Fruit fly (Drosophila melanogaster) whole organism, embryonic: ENCODE data around the gene CG6901.
A peak's percentile ranks its signal among the peaks of the same experiment; 100 is the strongest.

ENCODE experiments used
- Bgb ChIP-seq: fragments of 200-800 bp; sonication (Bioruptor generic); IDR thresholded peaks from 2 replicates; pipeline ENCODE4 v1.3.6; 2022; ENCODE audit warnings: missing biosample characterization, missing genetic modification characterization; ENCODE audit not compliant: partially characterized antibody
- CG10543 ChIP-seq: fragments of 200-800 bp; sonication (Bioruptor generic); optimal IDR thresholded peaks from 3 replicates; lab custom pipeline; 2017; ENCODE audit warnings: missing biosample characterization, mild to moderate bottlenecking, missing genetic modification characterization, moderate library complexity
- CG11696 ChIP-seq: fragments of 200-800 bp; sonication (Bioruptor generic); IDR thresholded peaks from 2 replicates; pipeline ENCODE4 v1.3.6; 2022; ENCODE audit warnings: missing biosample characterization, missing genetic modification characterization
- CG11723 ChIP-seq: fragments of 200-800 bp; sonication (Bioruptor generic); optimal IDR thresholded peaks from 2 replicates; lab custom pipeline; 2017; ENCODE audit warnings: missing biosample characterization, mild to moderate bottlenecking, missing genetic modification characterization
- CG12391 ChIP-seq: fragments of 200-800 bp; sonication (Bioruptor generic); optimal IDR thresholded peaks from 3 replicates; lab custom pipeline; 2018; ENCODE audit warnings: missing biosample characterization, mild to moderate bottlenecking, missing genetic modification characterization, moderate library complexity
- CG15696 ChIP-seq: fragments of 200-800 bp; sonication (Bioruptor generic); optimal IDR thresholded peaks from 2 replicates; lab custom pipeline; 2019; ENCODE audit warnings: missing biosample characterization, mild to moderate bottlenecking, missing genetic modification characterization, moderate library complexity
- CG16779 ChIP-seq: fragments of 200-800 bp; sonication (Bioruptor generic); IDR thresholded peaks from 2 replicates; pipeline ENCODE4 v1.3.6; 2022; ENCODE audit warnings: missing biosample characterization, missing genetic modification characterization
- CG2129 ChIP-seq: fragments of 200-800 bp; sonication (Bioruptor generic); IDR thresholded peaks from 2 replicates; pipeline ENCODE4 v1.3.6; 2022; ENCODE audit warnings: missing biosample characterization, missing genetic modification characterization; ENCODE audit not compliant: partially characterized antibody
- CG2199 ChIP-seq: fragments of 200-800 bp; sonication (Bioruptor generic); IDR thresholded peaks from 3 replicates; pipeline ENCODE4 v1.3.6; 2022; ENCODE audit warnings: missing biosample characterization, missing genetic modification characterization
- CG2875 ChIP-seq: fragments of 200-800 bp; sonication (Bioruptor generic); optimal IDR thresholded peaks from 2 replicates; lab custom pipeline; 2017; ENCODE audit warnings: missing biosample characterization, mild to moderate bottlenecking, missing genetic modification characterization, missing genetic modification reagents
- CG31365 ChIP-seq: fragments of 200-800 bp; sonication (Bioruptor generic); optimal IDR thresholded peaks from 2 replicates; lab custom pipeline; 2018; ENCODE audit warnings: missing biosample characterization, mild to moderate bottlenecking, missing genetic modification characterization
- CG33557 ChIP-seq: fragments of 200-800 bp; sonication (Bioruptor generic); optimal IDR thresholded peaks from 2 replicates; lab custom pipeline; 2019; ENCODE audit warnings: missing biosample characterization, mild to moderate bottlenecking, missing genetic modification characterization, moderate library complexity
- CG6654 ChIP-seq: fragments of 200-800 bp; sonication (Bioruptor generic); optimal IDR thresholded peaks from 2 replicates; lab custom pipeline; 2017; ENCODE audit warnings: missing biosample characterization, mild to moderate bottlenecking, missing genetic modification characterization
- CG7987 ChIP-seq: fragments of 200-800 bp; sonication (Bioruptor generic); optimal IDR thresholded peaks from 2 replicates; lab custom pipeline; 2018; ENCODE audit warnings: missing biosample characterization, mild to moderate bottlenecking, missing genetic modification characterization, moderate library complexity
- D19B ChIP-seq: fragments of 200-800 bp; sonication (Bioruptor generic); optimal IDR thresholded peaks from 2 replicates; lab custom pipeline; 2017; ENCODE audit warnings: missing biosample characterization, mild to moderate bottlenecking, missing genetic modification characterization
- Dfd ChIP-seq, 2 experiments: fragments of >200 bp; optimal IDR thresholded peaks; 2 replicates each; lab custom pipeline; 2017; ENCODE audit warnings: missing biosample characterization in 2 of 2, missing genetic modification characterization in 2 of 2
- Dp ChIP-seq: fragments of 200-800 bp; sonication (Bioruptor generic); optimal IDR thresholded peaks from 2 replicates; lab custom pipeline; 2018; ENCODE audit warnings: missing biosample characterization, mild to moderate bottlenecking, missing genetic modification characterization, moderate library complexity
- Drgx ChIP-seq: fragments of 200-800 bp; sonication (Bioruptor generic); IDR thresholded peaks from 2 replicates; pipeline ENCODE4 v1.3.6; 2022; ENCODE audit warnings: missing biosample characterization, missing genetic modification characterization
- ERR ChIP-seq: fragments of 200-800 bp; sonication (Bioruptor generic); optimal IDR thresholded peaks from 2 replicates; lab custom pipeline; 2016; ENCODE audit warnings: missing biosample characterization, missing genetic modification characterization
- Hr39 ChIP-seq: fragments of >200 bp; optimal IDR thresholded peaks from 2 replicates; lab custom pipeline; 2017
- Lhr ChIP-seq: fragments of 200-800 bp; sonication (Bioruptor generic); optimal IDR thresholded peaks from 3 replicates; lab custom pipeline; 2017; ENCODE audit warnings: mild to moderate bottlenecking, missing biosample characterization, missing genetic modification reagents, missing genetic modification characterization
- Lim3 ChIP-seq: fragments of 200-800 bp; sonication (Bioruptor generic); IDR thresholded peaks from 2 replicates; pipeline ENCODE4 v1.3.6; 2022; ENCODE audit warnings: missing biosample characterization, missing genetic modification characterization
- MESR4 ChIP-seq: fragments of 200-800 bp; sonication (Bioruptor generic); optimal IDR thresholded peaks from 2 replicates; lab custom pipeline; 2018; ENCODE audit warnings: missing biosample characterization, mild to moderate bottlenecking, missing genetic modification characterization, moderate library complexity
- Meics ChIP-seq: fragments of 200-800 bp; sonication (Bioruptor generic); optimal IDR thresholded peaks from 2 replicates; lab custom pipeline; 2017; ENCODE audit warnings: missing biosample characterization, mild to moderate bottlenecking, missing genetic modification characterization
- Ptx1 ChIP-seq: fragments of 200-800 bp; sonication (Bioruptor generic); IDR thresholded peaks from 2 replicates; pipeline ENCODE4 v1.3.6; 2022; ENCODE audit warnings: missing biosample characterization, missing genetic modification characterization
- Ravus ChIP-seq: fragments of 200-800 bp; sonication (Bioruptor generic); IDR thresholded peaks from 2 replicates; pipeline ENCODE4 v1.3.6; 2022; ENCODE audit warnings: missing biosample characterization, missing genetic modification characterization
- Scr ChIP-seq: fragments of 200-800 bp; sonication (Bioruptor generic); IDR thresholded peaks from 2 replicates; pipeline ENCODE4 v1.3.6; 2022; ENCODE audit warnings: missing biosample characterization, missing genetic modification characterization; ENCODE audit not compliant: partially characterized antibody
- Trl ChIP-seq, 3 experiments: fragments of >200 bp in 2 of 3; fragments of 200-800 bp in 1 of 3; sonication (Bioruptor generic) in 1 of 3; optimal IDR thresholded peaks; 2 replicates in 1 of 3; 3 replicates in 2 of 3; lab custom pipeline; 2016 to 2017; ENCODE audit warnings: missing biosample characterization in 1 of 3, missing genetic modification characterization in 1 of 3
- Vsx1 ChIP-seq: fragments of 200-800 bp; sonication (Bioruptor generic); optimal IDR thresholded peaks from 2 replicates; lab custom pipeline; 2017; ENCODE audit warnings: missing biosample characterization, mild to moderate bottlenecking, missing genetic modification characterization, missing genetic modification reagents
- ash1 ChIP-seq: fragments of 200-800 bp; sonication (Bioruptor generic); optimal IDR thresholded peaks from 2 replicates; lab custom pipeline; 2018; ENCODE audit warnings: missing biosample characterization, mild to moderate bottlenecking, missing genetic modification characterization
- crp ChIP-seq, 2 experiments: fragments of 200-800 bp; sonication (Bioruptor generic); optimal IDR thresholded peaks; 2 replicates in 1 of 2; 3 replicates in 1 of 2; lab custom pipeline; 2017; ENCODE audit warnings: missing biosample characterization in 2 of 2, missing genetic modification characterization in 2 of 2, mild to moderate bottlenecking in 1 of 2, moderate library complexity in 1 of 2
- ems ChIP-seq: fragments of 200-800 bp; sonication (Bioruptor generic); optimal IDR thresholded peaks from 3 replicates; lab custom pipeline; 2016; ENCODE audit warnings: missing biosample characterization, missing genetic modification characterization
- esg ChIP-seq: fragments of 200-800 bp; sonication (Bioruptor generic); conservative IDR thresholded peaks from 2 replicates; pipeline ENCODE4 v1.3.6; 2022; ENCODE audit warnings: missing biosample characterization, missing genetic modification characterization
- fd64A ChIP-seq: fragments of 200-800 bp; sonication (Bioruptor generic); optimal IDR thresholded peaks from 3 replicates; lab custom pipeline; 2018; ENCODE audit warnings: missing biosample characterization, mild to moderate bottlenecking, missing genetic modification characterization
- ftz-f1 ChIP-seq: fragments of 200-800 bp; sonication (Bioruptor generic); optimal IDR thresholded peaks from 2 replicates; lab custom pipeline; 2016; ENCODE audit warnings: missing biosample characterization, missing genetic modification characterization
- gem ChIP-seq: fragments of 200-800 bp; sonication (Bioruptor generic); optimal IDR thresholded peaks from 2 replicates; lab custom pipeline; 2019; ENCODE audit warnings: missing biosample characterization, mild to moderate bottlenecking, missing genetic modification characterization, moderate library complexity
- grn ChIP-seq: fragments of 200-800 bp; sonication (Bioruptor generic); optimal IDR thresholded peaks from 3 replicates; lab custom pipeline; 2017; ENCODE audit warnings: missing biosample characterization, missing genetic modification characterization
- ind ChIP-seq: fragments of 200-800 bp; sonication (Bioruptor generic); optimal IDR thresholded peaks from 3 replicates; lab custom pipeline; 2016; ENCODE audit warnings: missing biosample characterization, missing genetic modification characterization
- jumu ChIP-seq: fragments of 200-800 bp; sonication (Bioruptor generic); optimal IDR thresholded peaks from 3 replicates; lab custom pipeline; 2016; ENCODE audit warnings: missing biosample characterization, missing genetic modification characterization
- maf-S ChIP-seq: fragments of 200-800 bp; sonication (Bioruptor generic); optimal IDR thresholded peaks from 2 replicates; lab custom pipeline; 2016; ENCODE audit warnings: missing biosample characterization, missing genetic modification characterization
- mirr ChIP-seq: fragments of 200-800 bp; sonication (Bioruptor generic); optimal IDR thresholded peaks from 3 replicates; lab custom pipeline; 2018; ENCODE audit warnings: missing biosample characterization, mild to moderate bottlenecking, missing genetic modification characterization
- pho ChIP-seq: fragments of 200-800 bp; sonication (Bioruptor generic); optimal IDR thresholded peaks from 2 replicates; lab custom pipeline; 2016; ENCODE audit warnings: missing biosample characterization, missing genetic modification characterization
- repo ChIP-seq: fragments of 200-800 bp; sonication (Bioruptor generic); optimal IDR thresholded peaks from 2 replicates; lab custom pipeline; 2016; ENCODE audit warnings: missing biosample characterization, missing genetic modification characterization
- sim ChIP-seq: fragments of 200-800 bp; sonication (Bioruptor generic); IDR thresholded peaks from 2 replicates; pipeline ENCODE4 v1.3.6; 2022; ENCODE audit warnings: missing biosample characterization, missing genetic modification characterization
- sima ChIP-seq: fragments of 200-800 bp; sonication (Bioruptor generic); optimal IDR thresholded peaks from 2 replicates; lab custom pipeline; 2016; ENCODE audit warnings: missing biosample characterization, missing genetic modification characterization
- sug ChIP-seq: fragments of 200-800 bp; optimal IDR thresholded peaks from 2 replicates; lab custom pipeline; 2019; ENCODE audit warnings: missing biosample characterization, mild to moderate bottlenecking, missing genetic modification characterization, moderate library complexity
- tll ChIP-seq, 2 experiments: fragments of 200-800 bp in 1 of 2; fragments of >200 bp in 1 of 2; sonication (Bioruptor generic) in 1 of 2; optimal IDR thresholded peaks; 2 replicates each; lab custom pipeline; 2017 to 2019; ENCODE audit warnings: missing biosample characterization in 2 of 2, missing genetic modification characterization in 2 of 2, mild to moderate bottlenecking in 1 of 2, moderate library complexity in 1 of 2
- trem ChIP-seq: fragments of 200-800 bp; optimal IDR thresholded peaks from 3 replicates; lab custom pipeline; 2019; ENCODE audit warnings: missing biosample characterization, mild to moderate bottlenecking, missing genetic modification characterization, moderate library complexity
- tx ChIP-seq: fragments of 200-800 bp; sonication (Bioruptor generic); optimal IDR thresholded peaks from 2 replicates; lab custom pipeline; 2016; ENCODE audit warnings: missing biosample characterization, missing genetic modification characterization
- yki ChIP-seq: fragments of >200 bp; optimal IDR thresholded peaks from 3 replicates; lab custom pipeline; 2018

CG6901 gene

dm6 chr3R:16355393-16355943 is 32.3 kb downstream of the CG6901 start (continued):
- TF ChIP-seq tll (GFP tag; optimal IDR thresholded peaks at IDR 0.05; lab: Kevin White, UChicago) (no peak), ERR (GFP tag; lab: Kevin White, UChicago) (peak; percentile 35), gem (tag; lab: Kevin White, UChicago) (peak; percentile 40), Lhr (no peak), ftz-f1 (GFP tag; lab: Kevin White, UChicago) (peak; percentile 95), Dfd (GFP tag; optimal IDR thresholded peaks at IDR 0.05; lab: Kevin White, UChicago) (no peak), trem (tag; lab: Kevin White, UChicago) (no peak), tx (GFP tag; lab: Kevin White, UChicago) (peak; percentile 36), Dp (GFP tag; lab: Kevin White, UChicago) (no peak), ash1 (peak; percentile 5), D19B (GFP tag; lab: Kevin White, UChicago) (no peak), sug (tag; lab: Kevin White, UChicago) (peak; percentile 47), Ravus (no peak), sima (GFP tag; lab: Kevin White, UChicago) (no peak), CG31365 (tag; lab: Kevin White, UChicago) (no peak), CG11723 (GFP tag; lab: Kevin White, UChicago) (no peak), Bgb (GFP tag; lab: Robert Waterston, UW) (no peak), CG10543 (GFP tag; lab: Kevin White, UChicago) (peak; percentile 83), CG33557 (GFP tag; lab: Kevin White, UChicago) (no peak), MESR4 (GFP tag; lab: Kevin White, UChicago) (no peak), crp (GFP tag; optimal IDR thresholded peaks at IDR 0.05; lab: Kevin White, UChicago) (no peak), CG2129 (GFP tag; lab: Robert Waterston, UW) (no peak), yki (lab: Kevin White, UChicago) (no peak), Ptx1 (peak; percentile 29; the same call in 1 of the 2 replicates), Scr (GFP tag; lab: Robert Waterston, UW) (no peak), CG2199 (GFP tag; lab: Robert Waterston, UW) (no peak), Lim3 (no peak), CG15696 (tag; lab: Kevin White, UChicago) (no peak), grn (GFP tag; lab: Kevin White, UChicago) (no peak), jumu (peak; percentile 33), CG16779 (GFP tag; lab: Robert Waterston, UW) (0 out of 2 replicates have a peak, but pooled peaks have one; percentile 14), sim (GFP tag; lab: Robert Waterston, UW) (no peak), CG2875 (GFP tag; lab: Kevin White, UChicago) (no peak), Meics (GFP tag; lab: Kevin White, UChicago) (peak; percentile 76), pho (peak; percentile 61), Trl (optimal IDR thresholded peaks at IDR 0.05; lab: Kevin White, UChicago) (peak in 1 of 2 experiments; percentile 45), Trl (GFP tag; optimal IDR thresholded peaks at IDR 0.05; lab: Kevin White, UChicago) (no peak), CG7987 (GFP tag; lab: Kevin White, UChicago) (peak; percentile 28), Vsx1 (GFP tag; lab: Kevin White, UChicago) (no peak), Hr39 (lab: Kevin White, UChicago) (no peak), ind (no peak), fd64A (GFP tag; lab: Kevin White, UChicago) (no peak), mirr (peak; percentile 67), repo (GFP tag; lab: Kevin White, UChicago) (no peak), CG6654 (GFP tag; lab: Kevin White, UChicago) (no peak), ems (GFP tag; lab: Kevin White, UChicago) (peak; percentile 4), CG11696 (GFP tag; lab: Robert Waterston, UW) (0 out of 2 replicates have a peak, but pooled peaks have one; percentile 45), maf-S (GFP tag; lab: Kevin White, UChicago) (no peak), Drgx (GFP tag; lab: Robert Waterston, UW) (no peak), esg (GFP tag; lab: Robert Waterston, UW) (no peak), CG12391 (tag; lab: Kevin White, UChicago) (no peak)
